Worm (Caenorhabditis elegans) whole organism, L2 larva: ENCODE results near the gene srx-85.
"Not testable (repeated sequence)": the region's sequence is repeated elsewhere in the genome, so short reads cannot be mapped to it uniquely, and the experiment has no call there.

ENCODE experiments used
- C34F6.9 ChIP-seq: fragments of 150-350 bp; optimal IDR thresholded peaks from 2 replicates; lab custom pipeline; 2014; ENCODE audit warnings: missing biosample characterization, missing genetic modification characterization
- F13H6.1 ChIP-seq: sonication (generic microtip); optimal IDR thresholded peaks from 2 replicates; lab custom pipeline; 2016; ENCODE audit warnings: missing genetic modification characterization, missing compliant biosample characterization
- R02D3.7 ChIP-seq: fragments of 150-350 bp; optimal IDR thresholded peaks from 2 replicates; lab custom pipeline; 2014; ENCODE audit warnings: missing biosample characterization, missing genetic modification characterization
- ZK546.5 ChIP-seq: sonication (generic microtip); optimal IDR thresholded peaks from 2 replicates; lab custom pipeline; 2017; ENCODE audit warnings: missing biosample characterization, missing genetic modification characterization
- aly-2 ChIP-seq: fragments of 150-350 bp; optimal IDR thresholded peaks from 2 replicates; lab custom pipeline; 2014; ENCODE audit warnings: missing biosample characterization, missing genetic modification characterization
- blmp-1 ChIP-seq: sonication (generic microtip); optimal IDR thresholded peaks from 2 replicates; lab custom pipeline; 2017; ENCODE audit warnings: missing genetic modification characterization, mild to moderate bottlenecking, missing compliant biosample characterization, antibody characterized with exemption, moderate library complexity; ENCODE audit not compliant: insufficient read depth
- ceh-82 ChIP-seq: fragments of 150-350 bp; optimal IDR thresholded peaks from 2 replicates; lab custom pipeline; 2014; ENCODE audit warnings: missing biosample characterization, missing genetic modification characterization
- crh-2 ChIP-seq: sonication (generic microtip); optimal IDR thresholded peaks from 2 replicates; lab custom pipeline; 2017; ENCODE audit warnings: missing biosample characterization, missing genetic modification characterization
- dmd-4 ChIP-seq: sonication (generic microtip); optimal IDR thresholded peaks from 2 replicates; lab custom pipeline; 2017; ENCODE audit warnings: missing biosample characterization, missing genetic modification characterization
- egl-27 ChIP-seq: sonication (generic microtip); optimal IDR thresholded peaks from 3 replicates; lab custom pipeline; 2017; ENCODE audit warnings: missing biosample characterization, missing genetic modification reagents, missing genetic modification characterization
- elt-1 ChIP-seq: fragments of 150-350 bp; optimal IDR thresholded peaks from 2 replicates; lab custom pipeline; 2014; ENCODE audit warnings: missing biosample characterization, missing genetic modification characterization
- elt-3 ChIP-seq: sonication (generic microtip); optimal IDR thresholded peaks from 2 replicates; lab custom pipeline; 2017; ENCODE audit warnings: missing biosample characterization, missing genetic modification characterization
- fos-1 ChIP-seq: fragments of 150-350 bp; optimal IDR thresholded peaks from 2 replicates; lab custom pipeline; 2014; ENCODE audit warnings: missing biosample characterization, missing genetic modification characterization
- gmeb-1 ChIP-seq: fragments of 150-350 bp; optimal IDR thresholded peaks from 2 replicates; lab custom pipeline; 2014; ENCODE audit warnings: missing biosample characterization, missing genetic modification characterization
- lin-11 ChIP-seq: fragments of 150-350 bp; sonication (generic microtip); optimal IDR thresholded peaks from 2 replicates; lab custom pipeline; 2014; ENCODE audit warnings: missing biosample characterization, missing genetic modification characterization, inconsistent platforms, mixed read lengths
- lin-13 ChIP-seq: fragments of 150-350 bp; optimal IDR thresholded peaks from 2 replicates; lab custom pipeline; 2014; ENCODE audit warnings: missing biosample characterization, missing genetic modification reagents, missing genetic modification characterization
- lsy-2 ChIP-seq, 2 experiments: fragments of 150-350 bp in 1 of 2; sonication (generic microtip) in 1 of 2; optimal IDR thresholded peaks; 2 replicates each; lab custom pipeline; 2014 to 2017; ENCODE audit warnings: missing biosample characterization in 2 of 2, missing genetic modification characterization in 2 of 2
- mbf-1 ChIP-seq: sonication (generic microtip); optimal IDR thresholded peaks from 2 replicates; lab custom pipeline; 2017; ENCODE audit warnings: missing biosample characterization, missing genetic modification characterization
- mdl-1 ChIP-seq, 2 experiments: fragments of 150-350 bp in 1 of 2; sonication (generic microtip) in 1 of 2; optimal IDR thresholded peaks; 2 replicates each; lab custom pipeline; 2017; ENCODE audit warnings: missing biosample characterization in 2 of 2, missing genetic modification characterization in 2 of 2
- nhr-11 ChIP-seq: fragments of 150-350 bp; optimal IDR thresholded peaks from 2 replicates; lab custom pipeline; 2014; ENCODE audit warnings: missing biosample characterization, missing genetic modification characterization
- nhr-12 ChIP-seq: fragments of 150-350 bp; optimal IDR thresholded peaks from 2 replicates; lab custom pipeline; 2014; ENCODE audit warnings: missing biosample characterization, missing genetic modification characterization
- nhr-129 ChIP-seq: fragments of 150-350 bp; optimal IDR thresholded peaks from 2 replicates; lab custom pipeline; 2014; ENCODE audit warnings: missing biosample characterization, missing genetic modification characterization
- nhr-21 ChIP-seq: fragments of 150-350 bp; optimal IDR thresholded peaks from 2 replicates; lab custom pipeline; 2014; ENCODE audit warnings: missing biosample characterization, missing genetic modification characterization
- nhr-25 ChIP-seq: fragments of 150-350 bp; sonication (generic microtip); optimal IDR thresholded peaks from 3 replicates; lab custom pipeline; 2014; ENCODE audit warnings: missing biosample characterization, missing genetic modification characterization
- nhr-6 ChIP-seq: fragments of 150-350 bp; optimal IDR thresholded peaks from 2 replicates; lab custom pipeline; 2014; ENCODE audit warnings: missing biosample characterization, missing genetic modification characterization
- nhr-77 ChIP-seq: fragments of 150-350 bp; optimal IDR thresholded peaks from 2 replicates; lab custom pipeline; 2014; ENCODE audit warnings: missing biosample characterization, missing genetic modification characterization
- peb-1 ChIP-seq: fragments of 150-350 bp; optimal IDR thresholded peaks from 2 replicates; lab custom pipeline; 2014; ENCODE audit warnings: missing biosample characterization, missing genetic modification characterization
- sem-4 ChIP-seq: fragments of 150-350 bp; optimal IDR thresholded peaks from 2 replicates; lab custom pipeline; 2014; ENCODE audit warnings: missing biosample characterization, missing genetic modification reagents, missing genetic modification characterization
- skn-1 ChIP-seq: sonication (generic microtip); optimal IDR thresholded peaks from 2 replicates; lab custom pipeline; 2017; ENCODE audit warnings: missing biosample characterization, missing genetic modification characterization
- sma-3 ChIP-seq: sonication (generic microtip); optimal IDR thresholded peaks from 2 replicates; lab custom pipeline; 2016; ENCODE audit warnings: missing genetic modification reagents, missing genetic modification characterization, missing compliant biosample characterization
- sma-9 ChIP-seq, 2 experiments: fragments of 150-350 bp in 1 of 2; sonication (generic microtip) in 1 of 2; optimal IDR thresholded peaks; 2 replicates each; lab custom pipeline; 2014 to 2016; ENCODE audit warnings: missing genetic modification characterization in 2 of 2, mild to moderate bottlenecking in 1 of 2, missing biosample characterization in 1 of 2, missing compliant biosample characterization in 1 of 2, missing genetic modification reagents in 1 of 2, moderate library complexity in 1 of 2
- snpc-4 ChIP-seq: fragments of 150-350 bp; optimal IDR thresholded peaks from 2 replicates; lab custom pipeline; 2014; ENCODE audit warnings: missing biosample characterization, missing genetic modification characterization
- unc-39 ChIP-seq: fragments of 150-350 bp; optimal IDR thresholded peaks from 2 replicates; lab custom pipeline; 2014; ENCODE audit warnings: missing biosample characterization, missing genetic modification characterization
- unc-55 ChIP-seq: fragments of 150-350 bp; sonication (generic microtip); optimal IDR thresholded peaks from 3 replicates; lab custom pipeline; 2014; ENCODE audit warnings: missing biosample characterization, missing genetic modification reagents, missing genetic modification characterization
- zag-1 ChIP-seq: fragments of 150-350 bp; optimal IDR thresholded peaks from 2 replicates; lab custom pipeline; 2014; ENCODE audit warnings: missing biosample characterization, missing genetic modification characterization
- ztf-1 ChIP-seq: fragments of 200-800 bp; sonication (Bioruptor generic); conservative IDR thresholded peaks from 2 replicates; pipeline ENCODE4 v1.3.6; 2022; ENCODE audit warnings: missing genetic modification characterization, missing compliant biosample characterization
- ztf-11 ChIP-seq: sonication (generic microtip); optimal IDR thresholded peaks from 2 replicates; lab custom pipeline; 2017; ENCODE audit warnings: missing biosample characterization, missing genetic modification characterization

The srx-85 gene

ce11 chrV:11552379-11552778, at the start of gene srx-85:
TSS of gene srx-85 (plus strand) at chrV:11552679.
- no peak for TF ChIP-seq elt-1 (tag; lab: Kevin White, UChicago)
- TF ChIP-seq unc-55 = no peak

DNA sequence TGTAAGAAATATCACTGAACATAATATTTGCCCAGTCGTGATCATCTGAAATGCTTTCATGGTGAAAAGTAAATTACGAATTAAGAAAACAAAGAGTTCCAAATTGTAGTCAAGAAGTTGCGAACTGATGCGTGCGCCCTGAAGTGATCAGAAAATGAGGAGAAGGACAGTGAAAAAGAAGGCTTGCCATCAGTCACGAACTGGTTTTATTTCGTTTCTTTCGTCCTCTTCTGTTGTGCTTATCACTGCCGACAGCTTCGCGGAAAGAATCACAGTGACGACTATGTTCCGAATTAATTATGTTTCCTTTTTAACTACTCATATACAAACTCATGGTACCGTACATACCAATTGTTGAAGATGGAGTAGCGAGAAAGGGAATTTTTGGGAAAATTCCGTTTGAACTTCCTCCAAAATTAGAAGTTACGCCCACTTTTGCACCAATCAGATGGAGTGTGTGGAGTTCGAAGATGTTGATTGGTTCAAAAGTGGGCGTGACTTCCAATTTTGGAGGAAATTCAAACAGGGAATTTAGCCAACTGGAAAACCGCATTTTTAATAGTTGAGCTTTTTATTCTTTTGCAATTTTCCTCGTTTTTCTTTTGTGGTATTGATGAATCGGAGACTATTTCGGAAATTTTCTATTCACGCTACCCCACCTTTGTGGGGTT, 49.3 kb upstream of the srx-85 start, which contains the start of gene C55A6.12:
Gene C55A6.12 (minus strand): TSS at position 51 of the 671 bp plus-strand sequence.
- no peak for TF ChIP-seq R02D3.7 (tag; lab: Kevin White, UChicago)
- TF ChIP-seq mbf-1 (tag; lab: Kevin White, UChicago) = no peak
- TF ChIP-seq elt-1 (tag; lab: Kevin White, UChicago) = no peak
- TF ChIP-seq gmeb-1 = peak; percentile 10
- TF ChIP-seq skn-1 (tag; lab: Kevin White, UChicago) = no peak
- no peak for TF ChIP-seq nhr-21 (tag; lab: Kevin White, UChicago)
- TF ChIP-seq unc-39 (tag; lab: Kevin White, UChicago) = no peak
- no peak for TF ChIP-seq nhr-12 (tag; lab: Kevin White, UChicago)

ce11 chrV:11504853-11505397, 47.6 kb upstream of the srx-85 start, which contains the start of the genes C55A6.1 and C55A6.10:
TSS of gene C55A6.1 (minus strand) at chrV:11504968.
TSS of gene C55A6.10 (plus strand) at chrV:11505347.
- TF ChIP-seq nhr-129 = peak; percentile 54
- TF ChIP-seq sma-9 (GFP tag; optimal IDR thresholded peaks at IDR 0.05; lab: Kevin White, UChicago) = peak; percentile 69
- not testable (repeated sequence) for TF ChIP-seq sma-9 (tag; optimal IDR thresholded peaks at IDR 0.05; lab: Kevin White, UChicago)
- peak; percentile 10 for TF ChIP-seq blmp-1 (tag; lab: Kevin White, UChicago)
- peak; percentile 25 for TF ChIP-seq fos-1
- TF ChIP-seq sma-3 (GFP tag; lab: Kevin White, UChicago) = peak; percentile 83
- peak; percentile 46 for TF ChIP-seq sem-4
- TF ChIP-seq zag-1 (tag; lab: Kevin White, UChicago) = peak; percentile 2
- TF ChIP-seq F13H6.1 (tag; lab: Kevin White, UChicago) = peak; percentile 85
- TF ChIP-seq nhr-6 = peak; percentile 18
- TF ChIP-seq lin-11 (tag; lab: Kevin White, UChicago) = peak; percentile 70
- TF ChIP-seq nhr-25 (tag; lab: Kevin White, UChicago) = peak; percentile 74
- peak; percentile 34 to 73 for TF ChIP-seq lsy-2 (tag; optimal IDR thresholded peaks at IDR 0.05; lab: Kevin White, UChicago)
- peak in 1 of 2 experiments; percentile 8 for TF ChIP-seq mdl-1 (tag; optimal IDR thresholded peaks at IDR 0.05; lab: Kevin White, UChicago)
- TF ChIP-seq crh-2 = peak; percentile 73
- TF ChIP-seq C34F6.9 (tag; lab: Kevin White, UChicago) = peak; percentile 63
- TF ChIP-seq gmeb-1 = peak; percentile 59
- peak; percentile 40 for TF ChIP-seq nhr-21 (tag; lab: Kevin White, UChicago)
- peak; percentile 66 for TF ChIP-seq unc-55
- TF ChIP-seq lin-13 (GFP tag; lab: Kevin White, UChicago) = peak; percentile 69
- TF ChIP-seq, all 48 proteins: peak for 19; not testable (repeated sequence) for 29

- no peak for TF ChIP-seq lin-13 (GFP tag; lab: Kevin White, UChicago)
- TF ChIP-seq mbf-1 (tag; lab: Kevin White, UChicago) = no peak
- no peak for TF ChIP-seq elt-3
- no peak for TF ChIP-seq egl-27 (tag; lab: Kevin White, UChicago)
- no peak for TF ChIP-seq peb-1 (tag; lab: Kevin White, UChicago)
- no peak for TF ChIP-seq dmd-4 (tag; lab: Kevin White, UChicago)
- no peak for TF ChIP-seq nhr-11 (tag; lab: Kevin White, UChicago)
- TF ChIP-seq sma-9 (GFP tag; optimal IDR thresholded peaks at IDR 0.05; lab: Kevin White, UChicago) = peak; percentile 52
- TF ChIP-seq sma-9 (tag; optimal IDR thresholded peaks at IDR 0.05; lab: Kevin White, UChicago) = no peak
- TF ChIP-seq ztf-11 (tag; lab: Kevin White, UChicago) = no peak
- peak in 1 of 2 experiments; percentile 36 for TF ChIP-seq lsy-2 (tag; optimal IDR thresholded peaks at IDR 0.05; lab: Kevin White, UChicago)
- TF ChIP-seq C34F6.9 (tag; lab: Kevin White, UChicago) = peak; percentile 44
- TF ChIP-seq ztf-1 (GFP tag; lab: Robert Waterston, UW) = no peak
- TF ChIP-seq ZK546.5 (tag; lab: Kevin White, UChicago) = no peak
- TF ChIP-seq aly-2 (tag; lab: Kevin White, UChicago) = no peak
- no peak for TF ChIP-seq zag-1 (tag; lab: Kevin White, UChicago)
- TF ChIP-seq ceh-82 = no peak
- TF ChIP-seq snpc-4 (tag; lab: Kevin White, UChicago) = no peak
- no peak for TF ChIP-seq nhr-77 (tag; lab: Kevin White, UChicago)
- TF ChIP-seq blmp-1 (tag; lab: Kevin White, UChicago) = no peak
- TF ChIP-seq F13H6.1 (tag; lab: Kevin White, UChicago) = peak; percentile 80
- peak; percentile 46 for TF ChIP-seq nhr-129
- no peak for TF ChIP-seq unc-39 (tag; lab: Kevin White, UChicago)
These were observed 46.1 kb upstream of the srx-85 start for ce11 chrV:11506347-11506746.
